Fruit fly (Drosophila melanogaster): Measurements from ENCODE around the gene Eip74EF.

The Eip74EF gene

DNA sequence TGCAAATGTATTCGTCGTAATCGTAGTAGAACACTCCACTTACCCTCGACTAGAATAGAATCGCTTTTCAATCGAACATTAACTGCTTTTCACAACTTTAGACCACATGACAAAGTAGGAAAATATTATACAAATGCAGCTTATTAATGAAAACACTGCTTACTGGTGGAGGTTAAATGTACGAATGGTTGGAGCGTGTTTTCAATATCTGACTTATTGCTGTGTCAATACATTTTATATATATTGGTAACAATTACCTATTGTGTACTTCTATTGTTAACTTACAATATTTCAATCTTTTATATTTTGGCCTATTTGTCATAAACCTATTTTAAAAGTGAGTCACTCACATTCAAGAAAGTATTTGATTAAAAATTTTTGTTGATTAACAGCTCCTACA, 79.1 kb downstream of the Eip74EF start:
- TF ChIP-seq CG4496 (GFP tag; IDR thresholded peaks at IDR 0.05) (no peak), CG34367 (tag; optimal IDR thresholded peaks at IDR 0.05) (no peak), CG8301 (tag; optimal IDR thresholded peaks at IDR 0.05) (no peak), D1 (tag; optimal IDR thresholded peaks at IDR 0.05) (no peak), CG15710 (tag; optimal IDR thresholded peaks at IDR 0.05) (no peak), Pif1A (GFP tag; optimal IDR thresholded peaks at IDR 0.05) (no peak), fd96Ca (GFP tag; IDR thresholded peaks at IDR 0.05) (no peak), Pif1B (GFP tag; optimal IDR thresholded peaks at IDR 0.05) (no peak), CG17806 (tag; optimal IDR thresholded peaks at IDR 0.05) (no peak), CG9948 (tag; optimal IDR thresholded peaks at IDR 0.05) (no peak), gl (tag; optimal IDR thresholded peaks at IDR 0.05) (no peak), rn (GFP tag; IDR thresholded peaks at IDR 0.05) (no peak), Snoo (tag; optimal IDR thresholded peaks at IDR 0.05) (no peak), CG12605 (GFP tag; IDR thresholded peaks at IDR 0.05) (no peak), Ets98B (GFP tag; IDR thresholded peaks at IDR 0.05) (no peak)

DNA sequence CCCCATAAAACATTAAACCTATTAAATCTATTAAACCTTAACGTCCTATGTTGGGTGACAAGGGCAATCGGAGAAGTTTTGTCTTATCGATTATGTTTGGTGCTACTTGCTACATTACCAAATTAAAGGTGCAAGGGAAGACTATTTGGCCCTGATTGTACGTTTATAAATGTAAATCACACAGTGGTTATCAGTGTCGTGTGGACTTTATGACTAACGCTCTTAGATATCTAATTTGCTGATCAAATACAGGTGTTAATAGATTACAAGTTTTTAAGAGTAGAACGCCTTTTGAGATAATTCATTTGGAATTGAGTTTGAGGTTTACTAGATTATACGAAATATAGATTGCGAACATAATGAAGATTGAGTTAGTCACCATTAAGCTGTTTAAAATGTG, 80.2 kb downstream of the Eip74EF start:
- TF ChIP-seq CG8301 (tag; optimal IDR thresholded peaks at IDR 0.05) (no peak), EcR (GFP tag; optimal IDR thresholded peaks at IDR 0.05) (no peak), CG14655 (GFP tag; optimal IDR thresholded peaks at IDR 0.05) (no peak), CG8159 (tag; optimal IDR thresholded peaks at IDR 0.05) (no peak), CG12605 (GFP tag; IDR thresholded peaks at IDR 0.05) (no peak), Snoo (tag; optimal IDR thresholded peaks at IDR 0.05) (no peak), CG15710 (tag; optimal IDR thresholded peaks at IDR 0.05) (no peak), CG4496 (GFP tag; IDR thresholded peaks at IDR 0.05) (no peak), D1 (tag; optimal IDR thresholded peaks at IDR 0.05) (no peak), gl (tag; optimal IDR thresholded peaks at IDR 0.05) (no peak), CG13204 (GFP tag; optimal IDR thresholded peaks at IDR 0.05) (no peak), Pif1B (GFP tag; optimal IDR thresholded peaks at IDR 0.05) (no peak), CG9948 (tag; optimal IDR thresholded peaks at IDR 0.05) (no peak), Pif1A (GFP tag; optimal IDR thresholded peaks at IDR 0.05) (no peak), CG32121 (GFP tag; IDR thresholded peaks at IDR 0.05) (no peak), CG34367 (tag; optimal IDR thresholded peaks at IDR 0.05) (no peak)

DNA sequence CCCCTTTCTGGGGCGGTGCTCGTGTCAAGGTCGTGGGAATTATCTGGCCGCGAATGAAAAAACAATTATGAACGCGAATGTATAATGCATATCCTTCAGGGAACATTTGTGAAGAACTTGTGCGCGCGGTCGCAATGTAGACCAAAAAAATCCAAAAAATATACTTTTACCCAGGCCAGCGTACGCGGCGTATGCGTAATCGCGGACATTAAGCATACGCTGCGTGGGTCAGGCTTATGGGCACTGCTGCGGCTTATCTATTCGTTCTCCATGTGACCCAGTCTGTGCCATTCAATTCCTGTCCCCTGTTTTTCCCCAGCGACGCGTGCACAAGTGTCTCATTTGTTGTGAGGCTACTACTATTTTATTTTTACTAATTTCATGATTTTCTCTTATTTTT, 80.9 kb downstream of the Eip74EF start:
- no peak for TF ChIP-seq CG8159 (tag; optimal IDR thresholded peaks at IDR 0.05)
- no peak for TF ChIP-seq CG32121 (GFP tag; IDR thresholded peaks at IDR 0.05)
- TF ChIP-seq CG14655 (GFP tag; optimal IDR thresholded peaks at IDR 0.05) = no peak
- no peak for TF ChIP-seq CG13204 (GFP tag; optimal IDR thresholded peaks at IDR 0.05)
- TF ChIP-seq CG15710 (tag; optimal IDR thresholded peaks at IDR 0.05) = no peak

DNA sequence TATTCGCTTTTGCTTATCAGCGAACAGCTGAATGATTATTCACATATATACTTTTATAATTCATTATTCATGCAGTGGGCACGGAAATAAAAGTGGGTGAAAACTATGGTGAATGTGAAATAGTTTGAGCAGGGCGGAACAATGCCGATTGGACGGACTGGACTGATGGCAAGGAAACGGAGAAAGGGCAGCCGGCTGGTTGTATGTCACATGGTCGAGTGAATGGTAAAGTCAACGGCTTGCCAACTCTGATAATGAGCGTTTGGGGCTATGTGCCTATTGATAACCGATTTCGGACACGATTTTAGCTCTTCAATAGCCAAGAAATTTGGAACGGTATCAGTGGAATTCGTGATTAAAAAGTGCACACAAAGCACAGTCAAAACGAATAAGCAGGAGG, 83.4 kb downstream of the Eip74EF start:
- no peak for TF ChIP-seq rn (GFP tag; IDR thresholded peaks at IDR 0.05)
- no peak for TF ChIP-seq CG14655 (GFP tag; optimal IDR thresholded peaks at IDR 0.05)
- TF ChIP-seq EcR (GFP tag; optimal IDR thresholded peaks at IDR 0.05) = no peak
- TF ChIP-seq CG8301 (tag; optimal IDR thresholded peaks at IDR 0.05) = no peak
- no peak for TF ChIP-seq fd96Ca (GFP tag; IDR thresholded peaks at IDR 0.05)
- TF ChIP-seq Pif1B (GFP tag; optimal IDR thresholded peaks at IDR 0.05) = no peak
- no peak for TF ChIP-seq D1 (tag; optimal IDR thresholded peaks at IDR 0.05)
- TF ChIP-seq CG9948 (tag; optimal IDR thresholded peaks at IDR 0.05) = no peak
- TF ChIP-seq CG32121 (GFP tag; IDR thresholded peaks at IDR 0.05) = no peak
- no peak for TF ChIP-seq CG12605 (GFP tag; IDR thresholded peaks at IDR 0.05)
- no peak for TF ChIP-seq gl (tag; optimal IDR thresholded peaks at IDR 0.05)
- no peak for TF ChIP-seq Pif1A (GFP tag; optimal IDR thresholded peaks at IDR 0.05)
- TF ChIP-seq Snoo (tag; optimal IDR thresholded peaks at IDR 0.05) = no peak
- no peak for TF ChIP-seq CG8159 (tag; optimal IDR thresholded peaks at IDR 0.05)
- TF ChIP-seq CG13204 (GFP tag; optimal IDR thresholded peaks at IDR 0.05) = no peak

DNA sequence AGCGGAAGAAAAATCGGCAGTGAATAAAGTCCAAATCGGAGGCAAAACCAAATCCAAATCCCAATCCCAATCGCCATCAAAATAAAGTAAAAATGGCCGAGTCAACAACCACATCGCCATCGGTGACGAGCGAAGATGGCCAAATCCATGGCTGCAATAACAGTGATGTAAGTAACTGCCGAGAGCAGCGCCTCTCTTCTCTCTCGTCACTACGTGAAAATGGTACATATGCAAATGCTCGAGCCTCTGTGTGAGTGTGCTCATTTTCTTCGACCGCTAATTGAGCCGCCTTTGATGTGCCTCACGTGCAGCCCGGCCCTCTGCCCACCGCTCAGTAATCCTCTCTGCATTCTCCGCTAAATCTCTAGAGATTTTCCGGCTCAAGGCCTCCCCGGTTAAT, 84.7 kb downstream of the Eip74EF start:
- TF ChIP-seq CG8159 (tag; optimal IDR thresholded peaks at IDR 0.05) = no peak
- no peak for TF ChIP-seq CG34367 (tag; optimal IDR thresholded peaks at IDR 0.05)
- TF ChIP-seq Pif1B (GFP tag; optimal IDR thresholded peaks at IDR 0.05) = no peak
- no peak for TF ChIP-seq EcR (GFP tag; optimal IDR thresholded peaks at IDR 0.05)
- TF ChIP-seq CG17806 (tag; optimal IDR thresholded peaks at IDR 0.05) = no peak
- no peak for TF ChIP-seq Snoo (tag; optimal IDR thresholded peaks at IDR 0.05)
- TF ChIP-seq CG10348 (GFP tag; IDR thresholded peaks at IDR 0.05) = no peak
- no peak for TF ChIP-seq CG9948 (tag; optimal IDR thresholded peaks at IDR 0.05)
- TF ChIP-seq CG14655 (GFP tag; optimal IDR thresholded peaks at IDR 0.05) = no peak
- no peak for TF ChIP-seq CG8301 (tag; optimal IDR thresholded peaks at IDR 0.05)
- TF ChIP-seq Ets98B (GFP tag; IDR thresholded peaks at IDR 0.05) = no peak
- no peak for TF ChIP-seq CG13204 (GFP tag; optimal IDR thresholded peaks at IDR 0.05)
- TF ChIP-seq gl (tag; optimal IDR thresholded peaks at IDR 0.05) = no peak

DNA sequence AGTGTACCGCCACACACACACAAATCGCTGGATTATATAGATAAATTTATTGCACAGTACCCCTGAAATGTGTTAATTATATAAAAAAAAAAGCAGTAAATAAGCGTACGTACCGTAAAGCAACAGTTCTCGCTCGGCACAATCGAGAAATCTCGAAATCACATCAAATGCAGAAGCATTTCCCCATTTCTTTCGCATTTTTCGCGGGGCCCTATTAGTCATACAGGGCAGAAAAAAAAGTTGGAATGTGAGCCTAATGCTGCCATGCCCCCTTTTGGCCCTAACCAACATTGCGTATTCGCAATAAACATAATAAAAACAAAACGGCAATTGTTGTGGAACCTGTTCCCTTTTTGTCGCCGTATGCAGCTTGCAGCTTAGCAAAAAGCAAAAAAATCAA, 85.4 kb downstream of the Eip74EF start:
- TF ChIP-seq CG9948 (tag; optimal IDR thresholded peaks at IDR 0.05) = no peak
- TF ChIP-seq Snoo (tag; optimal IDR thresholded peaks at IDR 0.05) = no peak
- TF ChIP-seq D1 (tag; optimal IDR thresholded peaks at IDR 0.05) = no peak
- TF ChIP-seq CG34367 (tag; optimal IDR thresholded peaks at IDR 0.05) = no peak
- no peak for TF ChIP-seq Pif1B (GFP tag; optimal IDR thresholded peaks at IDR 0.05)
- TF ChIP-seq CG15710 (tag; optimal IDR thresholded peaks at IDR 0.05) = no peak
- TF ChIP-seq Pif1A (GFP tag; optimal IDR thresholded peaks at IDR 0.05) = no peak
- no peak for TF ChIP-seq CG17806 (tag; optimal IDR thresholded peaks at IDR 0.05)
- no peak for TF ChIP-seq CG32121 (GFP tag; IDR thresholded peaks at IDR 0.05)
- no peak for TF ChIP-seq CG14655 (GFP tag; optimal IDR thresholded peaks at IDR 0.05)
- TF ChIP-seq CG13204 (GFP tag; optimal IDR thresholded peaks at IDR 0.05) = no peak
